Worm (Caenorhabditis elegans): Measurements from ENCODE around the gene msi-1.

- TF ChIP-seq nhr-237 (tag; optimal IDR thresholded peaks at IDR 0.05) = no peak
- TF ChIP-seq unc-62 (GFP tag; optimal IDR thresholded peaks at IDR 0.05) = no peak
- no peak for TF ChIP-seq lsy-2 (tag; optimal IDR thresholded peaks at IDR 0.05)
These were observed 40.4 kb downstream of the msi-1 start, which contains the start of gene npl-10 for ce11 chrIII:3935808-3936207.

Measured in whole organism, mixed stage, embryonic.